Fruit fly (Drosophila melanogaster): ENCODE results near the gene RhoGDI.

dm6 chr3L:19904411-19905135, 24.0 kb upstream of the RhoGDI start:
- TF ChIP-seq CG5204 (GFP tag; optimal IDR thresholded peaks at IDR 0.05) (no peak), Mnt (GFP tag; optimal IDR thresholded peaks at IDR 0.05) (no peak), kay (GFP tag; ENCODE audit: borderline replicate concordance) (peak; percentile 85), pad (GFP tag; optimal IDR thresholded peaks at IDR 0.05) (no peak), toe (GFP tag; optimal IDR thresholded peaks at IDR 0.05) (no peak), CG12768 (GFP tag; optimal IDR thresholded peaks at IDR 0.05) (peak; percentile 49)

Measured in whole organism, adult.